Worm (Caenorhabditis elegans): ENCODE results near the gene msp-53.

DNA sequence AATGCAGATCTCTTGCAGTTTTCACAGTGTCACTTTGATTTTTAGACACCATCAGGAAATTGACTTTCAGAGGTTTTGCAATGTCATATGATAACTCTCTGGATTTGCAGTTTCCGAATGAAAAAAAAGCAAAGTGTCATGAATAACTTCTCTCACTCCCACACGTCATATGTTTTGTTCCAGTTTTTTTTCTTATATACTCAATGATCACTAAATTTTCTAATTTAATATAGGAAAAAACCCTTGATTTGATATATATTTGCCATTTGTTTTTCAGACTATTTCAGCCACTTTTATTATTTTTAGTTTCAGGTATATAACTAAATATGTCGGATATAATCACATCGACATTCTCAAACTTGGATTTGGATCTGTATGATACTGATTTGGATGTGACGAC is 27.4 kb downstream of the msp-53 start, which contains the start of gene C09B9.1:
- TF ChIP-seq ztf-29 (GFP tag; IDR thresholded peaks at IDR 0.05) (no peak), ref-1 (GFP tag; conservative IDR thresholded peaks at IDR 0.05) (no peak), flt-1 (GFP tag; IDR thresholded peaks at IDR 0.05) (no peak), klf-2 (GFP tag; conservative IDR thresholded peaks at IDR 0.05) (no peak)

Measured in whole organism, midembryonic.